Fruit fly (Drosophila melanogaster) whole organism, adult: ENCODE results near the gene CG9166.

ENCODE experiments used
- CG14711 ChIP-seq: fragments of 200-800 bp; sonication (Bioruptor generic); optimal IDR thresholded peaks from 2 replicates; lab custom pipeline; 2018; ENCODE audit warnings: missing biosample characterization, mild to moderate bottlenecking, missing genetic modification characterization, moderate library complexity
- CG5204 ChIP-seq: fragments of 200-800 bp; sonication (Bioruptor generic); optimal IDR thresholded peaks from 2 replicates; lab custom pipeline; 2016; ENCODE audit warnings: missing biosample characterization, missing genetic modification characterization
- CG7045 ChIP-seq: fragments of 200-800 bp; sonication (Bioruptor generic); optimal IDR thresholded peaks from 2 replicates; lab custom pipeline; 2017; ENCODE audit warnings: missing biosample characterization, mild to moderate bottlenecking, missing genetic modification characterization
- Hr96 ChIP-seq: fragments of 200-800 bp; sonication (Bioruptor generic); optimal IDR thresholded peaks from 2 replicates; lab custom pipeline; 2016; ENCODE audit warnings: missing biosample characterization, missing genetic modification characterization
- Mnt ChIP-seq: fragments of 200-800 bp; sonication (Bioruptor generic); optimal IDR thresholded peaks from 2 replicates; lab custom pipeline; 2016; ENCODE audit warnings: missing biosample characterization, mild to moderate bottlenecking, missing genetic modification characterization
- bab1 ChIP-seq: fragments of 200-800 bp; sonication (Bioruptor generic); optimal IDR thresholded peaks from 3 replicates; lab custom pipeline; 2019; ENCODE audit warnings: missing biosample characterization, mild to moderate bottlenecking, missing genetic modification characterization, moderate library complexity
- kay ChIP-seq: fragments of 200-800 bp; sonication (Bioruptor generic); peaks from one replicate; lab custom pipeline; 2016; ENCODE audit warnings: missing biosample characterization, missing genetic modification characterization, borderline replicate concordance
- ovo ChIP-seq: fragments of 200-800 bp; sonication (Bioruptor generic); optimal IDR thresholded peaks from 2 replicates; lab custom pipeline; 2016; ENCODE audit warnings: missing biosample characterization, missing genetic modification characterization
- pad ChIP-seq: fragments of 200-800 bp; sonication (Bioruptor generic); optimal IDR thresholded peaks from 3 replicates; lab custom pipeline; 2017; ENCODE audit warnings: missing biosample characterization, missing genetic modification characterization, mild to moderate bottlenecking, moderate library complexity, missing genetic modification reagents
- toe ChIP-seq: fragments of 200-800 bp; sonication (Bioruptor generic); optimal IDR thresholded peaks from 2 replicates; lab custom pipeline; 2016; ENCODE audit warnings: missing biosample characterization, missing genetic modification characterization

dm6 chr3L:1352065-1352464 lies 1.1 kb downstream of the CG9166 start:
- TF ChIP-seq kay (GFP tag; lab: Kevin White, UChicago) = no peak
- TF ChIP-seq ovo (GFP tag; lab: Kevin White, UChicago) = peak; percentile 76
- TF ChIP-seq CG14711 (tag; lab: Kevin White, UChicago) = no peak
- TF ChIP-seq CG5204 (GFP tag; lab: Kevin White, UChicago) = no peak
- no peak for TF ChIP-seq CG7045
- TF ChIP-seq bab1 (GFP tag; lab: Kevin White, UChicago) = peak; percentile 67
- TF ChIP-seq toe (GFP tag; lab: Kevin White, UChicago) = no peak
- no peak for TF ChIP-seq pad
- TF ChIP-seq Mnt (GFP tag; lab: Kevin White, UChicago) = peak; percentile 20
- TF ChIP-seq Hr96 (GFP tag; lab: Kevin White, UChicago) = no peak
